Worm (Caenorhabditis elegans) whole organism, L4 larva: ENCODE measurements around the gene ZK1240.6.

Experiments used
- F10B5.3 ChIP-seq: sonication (generic microtip); optimal IDR thresholded peaks from 2 replicates; lab custom pipeline; 2016; ENCODE audit warnings: mild to moderate bottlenecking, missing genetic modification characterization, missing compliant biosample characterization
- F37D6.2 ChIP-seq: sonication (generic microtip); optimal IDR thresholded peaks from 2 replicates; lab custom pipeline; 2016; ENCODE audit warnings: mild to moderate bottlenecking, missing genetic modification characterization, missing compliant biosample characterization
- F44E2.7 ChIP-seq: fragments of 200-800 bp; sonication (Bioruptor generic); IDR thresholded peaks from 2 replicates; pipeline ENCODE4 v2.1.2; 2022; ENCODE audit warnings: missing genetic modification characterization, missing compliant biosample characterization
- T26A8.4 ChIP-seq: fragments of 200-800 bp; sonication (Bioruptor generic); IDR thresholded peaks from 2 replicates; pipeline ENCODE4 v1.3.6; 2022; ENCODE audit warnings: missing genetic modification characterization, missing compliant biosample characterization
- Y105C5A.15 ChIP-seq: fragments of 200-800 bp; sonication (Bioruptor generic); IDR thresholded peaks from 2 replicates; pipeline ENCODE4 v1.3.6; 2022; ENCODE audit warnings: missing genetic modification characterization, missing compliant biosample characterization
- Y48G9A.11 ChIP-seq: fragments of 200-800 bp; sonication (Bioruptor generic); IDR thresholded peaks from 2 replicates; pipeline ENCODE4 v1.3.6; 2022; ENCODE audit warnings: missing genetic modification reagents, missing genetic modification characterization, missing compliant biosample characterization
- Y75B8A.6 ChIP-seq: fragments of 200-800 bp; sonication (Bioruptor generic); IDR thresholded peaks from 2 replicates; pipeline ENCODE4 v1.3.6; 2022; ENCODE audit warnings: missing genetic modification reagents, missing genetic modification characterization, missing compliant biosample characterization
- ZK337.2 ChIP-seq: fragments of 200-800 bp; sonication (Bioruptor generic); IDR thresholded peaks from 2 replicates; pipeline ENCODE4 v1.3.6; 2022; ENCODE audit warnings: missing genetic modification reagents, missing genetic modification characterization, missing compliant biosample characterization
- ZK546.5 ChIP-seq, 2 experiments: sonication (generic microtip); optimal IDR thresholded peaks; 2 replicates each; lab custom pipeline; 2017; ENCODE audit warnings: missing biosample characterization in 2 of 2, missing genetic modification characterization in 2 of 2
- aha-1 ChIP-seq: fragments of 150-350 bp; peaks from one replicate; lab custom pipeline; 2014; ENCODE audit warnings: missing biosample characterization, missing genetic modification characterization
- ceh-32 ChIP-seq: sonication (generic microtip); optimal IDR thresholded peaks from 2 replicates; lab custom pipeline; 2016; ENCODE audit warnings: mild to moderate bottlenecking, missing genetic modification characterization, missing compliant biosample characterization; ENCODE audit not compliant: poor library complexity
- ceh-44 ChIP-seq: fragments of 200-800 bp; sonication (Bioruptor generic); IDR thresholded peaks from 2 replicates; pipeline ENCODE4 v1.3.6; 2022; ENCODE audit warnings: missing genetic modification reagents, missing genetic modification characterization, missing compliant biosample characterization
- ces-1 ChIP-seq: fragments of 150-350 bp; sonication (generic microtip); optimal IDR thresholded peaks from 4 replicates; lab custom pipeline; 2014; ENCODE audit warnings: missing biosample characterization, missing genetic modification reagents, missing genetic modification characterization
- cey-2 ChIP-seq: sonication (generic microtip); optimal IDR thresholded peaks from 3 replicates; lab custom pipeline; 2017; ENCODE audit warnings: missing genetic modification characterization, mild to moderate bottlenecking, missing compliant biosample characterization, antibody characterized with exemption, borderline replicate concordance; ENCODE audit not compliant: insufficient read depth
- daf-19 ChIP-seq: fragments of 200-800 bp; sonication (Bioruptor generic); conservative IDR thresholded peaks from 2 replicates; pipeline ENCODE4 v1.3.6; 2022; ENCODE audit warnings: missing genetic modification characterization, missing compliant biosample characterization
- egl-43 ChIP-seq: fragments of 200-800 bp; sonication (Bioruptor generic); IDR thresholded peaks from 2 replicates; pipeline ENCODE4 v1.3.6; 2022; ENCODE audit warnings: missing genetic modification reagents, missing genetic modification characterization, missing compliant biosample characterization
- fos-1 ChIP-seq: fragments of 150-350 bp; optimal IDR thresholded peaks from 2 replicates; lab custom pipeline; 2014; ENCODE audit warnings: missing biosample characterization, missing genetic modification characterization
- hif-1 ChIP-seq, 2 experiments: sonication (generic microtip); optimal IDR thresholded peaks; 2 replicates each; lab custom pipeline; 2016 to 2017; ENCODE audit warnings: missing compliant biosample characterization in 2 of 2, missing genetic modification characterization in 2 of 2, missing genetic modification reagents in 2 of 2, missing genotype in 2 of 2, mild to moderate bottlenecking in 1 of 2
- hlh-30 ChIP-seq: sonication (generic microtip); optimal IDR thresholded peaks from 2 replicates; lab custom pipeline; 2017; ENCODE audit warnings: antibody characterized with exemption, mild to moderate bottlenecking, missing genetic modification characterization, missing compliant biosample characterization; ENCODE audit not compliant: insufficient read depth
- lim-7 ChIP-seq: fragments of 200-800 bp; sonication (Bioruptor generic); IDR thresholded peaks from 2 replicates; pipeline ENCODE4 v1.3.6; 2022; ENCODE audit warnings: missing genetic modification characterization, missing compliant biosample characterization
- lin-29 ChIP-seq: fragments of 200-800 bp; sonication (Bioruptor generic); IDR thresholded peaks from 2 replicates; pipeline ENCODE4 v1.3.6; 2022; ENCODE audit warnings: missing genetic modification reagents, missing genetic modification characterization, missing compliant biosample characterization
- lin-38 ChIP-seq: fragments of 200-800 bp; sonication (Bioruptor generic); IDR thresholded peaks from 2 replicates; pipeline ENCODE4 v1.3.6; 2022; ENCODE audit warnings: missing genetic modification reagents, missing genetic modification characterization, missing compliant biosample characterization
- lin-39 ChIP-seq: fragments of 150-350 bp; optimal IDR thresholded peaks from 2 replicates; lab custom pipeline; 2014; ENCODE audit warnings: missing biosample characterization, missing genetic modification reagents, missing genetic modification characterization
- mxl-3 ChIP-seq: fragments of 200-800 bp; sonication (Bioruptor generic); optimal IDR thresholded peaks from 2 replicates; lab custom pipeline; 2018; ENCODE audit warnings: mild to moderate bottlenecking, missing genetic modification characterization, missing compliant biosample characterization
- nhr-102 ChIP-seq: sonication (generic microtip); optimal IDR thresholded peaks from 2 replicates; lab custom pipeline; 2016; ENCODE audit warnings: mild to moderate bottlenecking, missing genetic modification characterization, moderate library complexity, missing compliant biosample characterization
- nhr-11 ChIP-seq: fragments of 150-350 bp; optimal IDR thresholded peaks from 2 replicates; lab custom pipeline; 2014; ENCODE audit warnings: missing biosample characterization, missing genetic modification characterization
- nhr-48 ChIP-seq: sonication (generic microtip); optimal IDR thresholded peaks from 2 replicates; lab custom pipeline; 2016; ENCODE audit warnings: mild to moderate bottlenecking, missing genetic modification characterization, missing compliant biosample characterization
- nhr-76 ChIP-seq: fragments of 150-350 bp; optimal IDR thresholded peaks from 2 replicates; lab custom pipeline; 2014; ENCODE audit warnings: missing biosample characterization, missing genetic modification characterization
- pha-4 ChIP-seq, 2 experiments: fragments of 150-350 bp in 1 of 2; fragments of 200-800 bp in 1 of 2; sonication (Bioruptor generic) in 1 of 2; IDR thresholded peaks in 1 of 2; optimal IDR thresholded peaks in 1 of 2; 2 replicates each; pipeline versions ENCODE4 v1.3.6 to Lab custom; 2014 to 2022; ENCODE audit warnings: missing genetic modification characterization in 2 of 2, missing genetic modification reagents in 2 of 2, missing biosample characterization in 1 of 2, missing compliant biosample characterization in 1 of 2
- php-3 ChIP-seq: fragments of 200-800 bp; sonication (Bioruptor generic); IDR thresholded peaks from 2 replicates; pipeline ENCODE4 v1.3.6; 2022; ENCODE audit warnings: missing genetic modification reagents, missing genetic modification characterization, missing compliant biosample characterization
- pqm-1 ChIP-seq: sonication (generic microtip); optimal IDR thresholded peaks from 2 replicates; lab custom pipeline; 2017; ENCODE audit warnings: missing biosample characterization, missing genetic modification characterization
- saeg-2 ChIP-seq: fragments of 200-800 bp; sonication (Bioruptor generic); IDR thresholded peaks from 2 replicates; pipeline ENCODE4 v1.3.6; 2022; ENCODE audit warnings: missing genetic modification reagents, missing genetic modification characterization, missing compliant biosample characterization
- set-16 ChIP-seq: fragments of 200-800 bp; sonication (Bioruptor generic); IDR thresholded peaks from 2 replicates; pipeline ENCODE4 v1.3.6; 2022; ENCODE audit warnings: missing genetic modification reagents, missing genetic modification characterization, missing compliant biosample characterization
- snpc-1.2 ChIP-seq: fragments of 200-800 bp; sonication (Bioruptor generic); IDR thresholded peaks from 2 replicates; pipeline ENCODE4 v1.3.6; 2022; ENCODE audit warnings: missing genetic modification reagents, missing genetic modification characterization, missing compliant biosample characterization
- snpc-4 ChIP-seq: fragments of 150-350 bp; optimal IDR thresholded peaks from 2 replicates; lab custom pipeline; 2014; ENCODE audit warnings: missing biosample characterization, missing genetic modification characterization
- unc-39 ChIP-seq: sonication (generic microtip); optimal IDR thresholded peaks from 2 replicates; lab custom pipeline; 2017; ENCODE audit warnings: missing biosample characterization, missing genetic modification characterization
- zag-1 ChIP-seq: fragments of 150-350 bp; optimal IDR thresholded peaks from 2 replicates; lab custom pipeline; 2014; ENCODE audit warnings: missing biosample characterization, missing genetic modification characterization
- zfp-2 ChIP-seq: sonication (generic microtip); optimal IDR thresholded peaks from 2 replicates; lab custom pipeline; 2016; ENCODE audit warnings: mild to moderate bottlenecking, missing genetic modification characterization, missing compliant biosample characterization
- ztf-11 ChIP-seq: fragments of 150-350 bp; optimal IDR thresholded peaks from 2 replicates; lab custom pipeline; 2014; ENCODE audit warnings: missing biosample characterization, missing genetic modification characterization
- ztf-7 ChIP-seq: fragments of 150-350 bp; optimal IDR thresholded peaks from 2 replicates; lab custom pipeline; 2014; ENCODE audit warnings: missing biosample characterization, missing genetic modification characterization

Gene ZK1240.6

DNA sequence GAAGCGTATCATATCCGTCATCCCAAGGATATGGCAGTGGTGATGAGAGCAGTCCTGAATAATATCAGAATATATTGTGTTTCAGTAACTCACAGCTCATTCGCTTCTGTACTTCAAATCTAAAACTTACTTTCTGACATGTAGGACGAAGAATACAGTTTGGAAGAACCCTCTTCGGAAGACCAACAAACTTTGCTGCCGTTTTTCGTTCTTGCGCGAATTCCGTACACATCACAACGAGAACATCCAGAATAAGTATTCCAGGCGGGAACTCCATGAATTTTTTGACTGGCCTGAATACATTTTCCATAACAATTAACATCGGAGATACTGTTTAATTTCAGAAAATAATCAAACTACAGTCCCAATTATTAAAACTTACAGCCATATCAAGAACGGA, 45.3 kb downstream of the ZK1240.6 start, which contains the start of gene K09F6.15:
Gene K09F6.15 (minus strand): TSS at position 101 of the 400 bp plus-strand sequence.
- TF ChIP-seq saeg-2 (GFP tag; lab: Robert Waterston, UW), result no peak
- no peak for TF ChIP-seq ces-1 (GFP tag; lab: Kevin White, UChicago)
- no peak for TF ChIP-seq nhr-48 (tag; lab: Kevin White, UChicago)
- no peak for TF ChIP-seq fos-1
- TF ChIP-seq php-3 (GFP tag; lab: Robert Waterston, UW), result no peak
- TF ChIP-seq ceh-32 (tag; lab: Kevin White, UChicago), result no peak
- no peak for TF ChIP-seq nhr-76
- no peak for TF ChIP-seq nhr-102 (tag; lab: Kevin White, UChicago)
- no peak for TF ChIP-seq lin-39 (tag; lab: Kevin White, UChicago)

- no peak for TF ChIP-seq Y75B8A.6
- no peak for TF ChIP-seq mxl-3 (GFP tag; lab: Kevin White, UChicago)
- TF ChIP-seq ZK337.2 (GFP tag; lab: Robert Waterston, UW), result 0 out of 2 replicates have a peak, but pooled peaks have one; percentile 35
- TF ChIP-seq snpc-1.2 (GFP tag; lab: Robert Waterston, UW), result no peak
- no peak for TF ChIP-seq lin-38 (GFP tag; lab: Robert Waterston, UW)
- no peak for TF ChIP-seq cey-2
- no peak for TF ChIP-seq daf-19
- no peak for TF ChIP-seq lim-7
- TF ChIP-seq hlh-30 (tag; lab: Kevin White, UChicago), result no peak
- TF ChIP-seq lin-29, result no peak
- no peak for TF ChIP-seq zag-1 (tag; lab: Kevin White, UChicago)
- peak; percentile 86 for TF ChIP-seq set-16 (GFP tag; lab: Robert Waterston, UW)
- peak; percentile 28 for TF ChIP-seq aha-1
- TF ChIP-seq T26A8.4 (GFP tag; lab: Robert Waterston, UW), result no peak
- TF ChIP-seq Y105C5A.15, result no peak
- no peak for TF ChIP-seq ztf-7 (tag; lab: Kevin White, UChicago)
- no peak for TF ChIP-seq pha-4 (GFP tag; IDR thresholded peaks at IDR 0.05; lab: Robert Waterston, UW)
- no peak for TF ChIP-seq pha-4 (tag; optimal IDR thresholded peaks at IDR 0.05; lab: Kevin White, UChicago)
- no peak for TF ChIP-seq nhr-11 (tag; lab: Kevin White, UChicago)
- no peak for TF ChIP-seq F37D6.2 (tag; lab: Kevin White, UChicago)
- no peak for TF ChIP-seq zfp-2 (tag; lab: Kevin White, UChicago)
- TF ChIP-seq nhr-48 (tag; lab: Kevin White, UChicago), result no peak
- no peak for TF ChIP-seq ceh-44 (GFP tag; lab: Robert Waterston, UW)
- TF ChIP-seq F10B5.3 (tag; lab: Kevin White, UChicago), result no peak
- no peak for TF ChIP-seq snpc-4 (tag; lab: Kevin White, UChicago)
- no peak for TF ChIP-seq unc-39 (tag; lab: Kevin White, UChicago)
- no peak for TF ChIP-seq hif-1 (tag; optimal IDR thresholded peaks at IDR 0.05; lab: Kevin White, UChicago)
- TF ChIP-seq ZK546.5 (tag; optimal IDR thresholded peaks at IDR 0.05; lab: Kevin White, UChicago), result no peak
- no peak for TF ChIP-seq ztf-11
- no peak for TF ChIP-seq Y48G9A.11 (GFP tag; lab: Robert Waterston, UW)
- 0 out of 2 replicates have a peak, but pooled peaks have one; percentile 50 for TF ChIP-seq egl-43 (GFP tag; lab: Robert Waterston, UW)
- no peak for TF ChIP-seq F44E2.7 (GFP tag; lab: Robert Waterston, UW)
- TF ChIP-seq pqm-1 (tag; lab: Kevin White, UChicago), result no peak
These were observed 49.0 kb downstream of the ZK1240.6 start for ce11 chrII:2273750-2274149.
